Worm (Caenorhabditis elegans) whole organism, L2 larva: ENCODE measurements around the gene K11H12.11.

Experiments
- lin-13 ChIP-seq: fragments of 150-350 bp; optimal IDR thresholded peaks from 2 replicates; lab custom pipeline; 2014; ENCODE audit warnings: missing biosample characterization, missing genetic modification reagents, missing genetic modification characterization
- nhr-77 ChIP-seq: fragments of 150-350 bp; optimal IDR thresholded peaks from 2 replicates; lab custom pipeline; 2014; ENCODE audit warnings: missing biosample characterization, missing genetic modification characterization

DNA sequence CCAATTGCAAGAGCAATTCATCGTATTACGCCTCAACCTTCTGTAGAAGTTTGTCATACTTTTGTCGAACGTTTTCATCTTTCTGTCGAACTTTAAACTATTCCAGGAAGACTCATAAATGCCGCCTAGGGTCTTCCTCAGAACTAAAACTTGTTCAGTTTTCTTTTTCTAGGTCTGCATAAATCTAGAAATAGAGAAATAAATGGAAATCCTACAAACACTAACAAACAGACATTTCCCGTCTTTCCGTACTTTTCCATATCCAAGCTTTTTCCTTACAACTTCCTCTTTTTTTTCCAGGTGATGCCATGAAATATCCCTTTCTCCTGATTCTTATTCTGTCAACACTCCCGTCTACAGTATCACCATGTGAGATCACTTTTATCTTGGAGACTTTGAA is 13.8 kb upstream of the K11H12.11 start, which contains the start of gene cutl-28:
- no peak for TF ChIP-seq lin-13 (GFP tag; lab: Kevin White, UChicago)
- no peak for TF ChIP-seq nhr-77
